Fruit fly (Drosophila melanogaster) whole organism, prepupa: ENCODE measurements around the gene CG6094.

Experiments
- Blimp-1 ChIP-seq: fragments of 200-800 bp; sonication (Bioruptor generic); optimal IDR thresholded peaks from 3 replicates; lab custom pipeline; 2017; ENCODE audit warnings: missing biosample characterization, missing genetic modification characterization, mild to moderate bottlenecking, moderate library complexity, missing genetic modification reagents
- CG10631 ChIP-seq: fragments of 200-800 bp; sonication (Bioruptor generic); optimal IDR thresholded peaks from 2 replicates; lab custom pipeline; 2016; ENCODE audit warnings: missing biosample characterization, missing genetic modification characterization
- CG10669 ChIP-seq: fragments of 200-800 bp; sonication (Bioruptor generic); optimal IDR thresholded peaks from 3 replicates; lab custom pipeline; 2018; ENCODE audit warnings: missing biosample characterization, mild to moderate bottlenecking, missing genetic modification characterization, moderate library complexity
- CG11294 ChIP-seq: fragments of 200-800 bp; sonication (Bioruptor generic); IDR thresholded peaks from 2 replicates; pipeline ENCODE4 v1.3.6; 2022; ENCODE audit warnings: missing biosample characterization, missing genetic modification characterization
- CG11762 ChIP-seq: fragments of 200-800 bp; sonication (Bioruptor generic); optimal IDR thresholded peaks from 3 replicates; lab custom pipeline; 2016; ENCODE audit warnings: missing biosample characterization, missing genetic modification characterization; ENCODE audit not compliant: insufficient read depth
- CG11902 ChIP-seq: fragments of 200-800 bp; sonication (Bioruptor generic); optimal IDR thresholded peaks from 3 replicates; lab custom pipeline; 2016; ENCODE audit warnings: missing biosample characterization, missing genetic modification characterization
- CG1621 ChIP-seq: fragments of 200-800 bp; sonication (Bioruptor generic); optimal IDR thresholded peaks from 3 replicates; lab custom pipeline; 2018; ENCODE audit warnings: missing biosample characterization, mild to moderate bottlenecking, missing genetic modification characterization
- CG16779 ChIP-seq: fragments of 200-800 bp; sonication (Bioruptor generic); optimal IDR thresholded peaks from 3 replicates; lab custom pipeline; 2017; ENCODE audit warnings: missing biosample characterization, mild to moderate bottlenecking, missing genetic modification characterization
- CG3032 ChIP-seq: fragments of 200-800 bp; optimal IDR thresholded peaks from 2 replicates; lab custom pipeline; 2019; ENCODE audit warnings: missing biosample characterization, mild to moderate bottlenecking, missing genetic modification characterization, moderate library complexity
- CG31627 ChIP-seq: fragments of 200-800 bp; sonication (Bioruptor generic); optimal IDR thresholded peaks from 3 replicates; lab custom pipeline; 2016; ENCODE audit warnings: missing biosample characterization, missing genetic modification characterization
- CG32006 ChIP-seq: fragments of 200-800 bp; sonication (Bioruptor generic); optimal IDR thresholded peaks from 3 replicates; lab custom pipeline; 2017; ENCODE audit warnings: missing biosample characterization, mild to moderate bottlenecking, missing genetic modification characterization
- CG34406 ChIP-seq: fragments of 200-800 bp; sonication (Bioruptor generic); optimal IDR thresholded peaks from 3 replicates; lab custom pipeline; 2016; ENCODE audit warnings: missing biosample characterization, missing genetic modification characterization
- CG3919 ChIP-seq: fragments of 200-800 bp; sonication (Bioruptor generic); optimal IDR thresholded peaks from 3 replicates; lab custom pipeline; 2016; ENCODE audit warnings: missing biosample characterization, missing genetic modification characterization
- CG4318 ChIP-seq: fragments of 200-800 bp; sonication (Bioruptor generic); optimal IDR thresholded peaks from 3 replicates; lab custom pipeline; 2017; ENCODE audit warnings: missing biosample characterization, mild to moderate bottlenecking, missing genetic modification characterization
- CG6276 ChIP-seq: fragments of 200-800 bp; sonication (Bioruptor generic); optimal IDR thresholded peaks from 2 replicates; lab custom pipeline; 2017; ENCODE audit warnings: missing biosample characterization, mild to moderate bottlenecking, missing genetic modification characterization
- CG6792 ChIP-seq: fragments of 200-800 bp; sonication (Bioruptor generic); optimal IDR thresholded peaks from 3 replicates; lab custom pipeline; 2016; ENCODE audit warnings: missing biosample characterization, missing genetic modification characterization
- CG6808 ChIP-seq: fragments of 200-800 bp; sonication (Bioruptor generic); optimal IDR thresholded peaks from 3 replicates; lab custom pipeline; 2017; ENCODE audit warnings: missing biosample characterization, missing genetic modification characterization, mild to moderate bottlenecking, moderate library complexity, missing genetic modification reagents
- CG7368 ChIP-seq: fragments of 200-800 bp; sonication (Bioruptor generic); optimal IDR thresholded peaks from 3 replicates; lab custom pipeline; 2016; ENCODE audit warnings: missing biosample characterization, missing genetic modification characterization
- CG8319 ChIP-seq: fragments of 200-800 bp; sonication (Bioruptor generic); optimal IDR thresholded peaks from 3 replicates; lab custom pipeline; 2016; ENCODE audit warnings: missing biosample characterization, missing genetic modification characterization
- CG8632 ChIP-seq: fragments of 200-800 bp; sonication (Bioruptor generic); optimal IDR thresholded peaks from 3 replicates; lab custom pipeline; 2016; ENCODE audit warnings: missing biosample characterization, missing genetic modification characterization
- Eip78C ChIP-seq: fragments of 200-800 bp; sonication (Bioruptor generic); peaks from one replicate; lab custom pipeline; 2016; ENCODE audit warnings: missing biosample characterization, missing genetic modification characterization
- Eip93F ChIP-seq: fragments of 200-800 bp; sonication (Bioruptor generic); optimal IDR thresholded peaks from 2 replicates; lab custom pipeline; 2016; ENCODE audit warnings: missing biosample characterization, mild to moderate bottlenecking, missing genetic modification characterization
- Ets96B ChIP-seq: fragments of 200-800 bp; optimal IDR thresholded peaks from 2 replicates; lab custom pipeline; 2019; ENCODE audit warnings: missing biosample characterization, mild to moderate bottlenecking, missing genetic modification characterization, moderate library complexity
- Gug ChIP-seq: fragments of 200-800 bp; sonication (Bioruptor generic); IDR thresholded peaks from 2 replicates; pipeline ENCODE4 v1.3.6; 2022; ENCODE audit warnings: missing biosample characterization, missing genetic modification characterization
- Hr38 ChIP-seq: sonication (Bioruptor generic); optimal IDR thresholded peaks from 2 replicates; lab custom pipeline; 2016; ENCODE audit warnings: missing biosample characterization, missing genetic modification characterization
- Lpt ChIP-seq: fragments of 200-800 bp; sonication (Bioruptor generic); optimal IDR thresholded peaks from 3 replicates; lab custom pipeline; 2016; ENCODE audit warnings: missing biosample characterization, missing genetic modification characterization
- Met ChIP-seq: fragments of 200-800 bp; sonication (Bioruptor generic); optimal IDR thresholded peaks from 3 replicates; lab custom pipeline; 2016; ENCODE audit warnings: missing biosample characterization, missing genetic modification characterization
- Smox ChIP-seq: fragments of 200-800 bp; sonication (Bioruptor generic); optimal IDR thresholded peaks from 3 replicates; lab custom pipeline; 2016; ENCODE audit warnings: missing biosample characterization, missing genetic modification characterization
- Sox102F ChIP-seq: fragments of 200-800 bp; sonication (Bioruptor generic); optimal IDR thresholded peaks from 2 replicates; lab custom pipeline; 2016; ENCODE audit warnings: missing biosample characterization, mild to moderate bottlenecking, missing genetic modification characterization
- Sox14 ChIP-seq: fragments of 200-800 bp; sonication (Bioruptor generic); optimal IDR thresholded peaks from 3 replicates; lab custom pipeline; 2016; ENCODE audit warnings: missing biosample characterization, missing genetic modification characterization
- Sox15 ChIP-seq: fragments of 200-800 bp; sonication (Bioruptor generic); optimal IDR thresholded peaks from 3 replicates; lab custom pipeline; 2016; ENCODE audit warnings: missing biosample characterization, missing genetic modification characterization
- acj6 ChIP-seq: fragments of 200-800 bp; sonication (Bioruptor generic); optimal IDR thresholded peaks from 3 replicates; lab custom pipeline; 2016; ENCODE audit warnings: missing biosample characterization, missing genetic modification characterization
- dac ChIP-seq: fragments of 200-800 bp; sonication (Bioruptor generic); optimal IDR thresholded peaks from 2 replicates; lab custom pipeline; 2017; ENCODE audit warnings: missing biosample characterization, mild to moderate bottlenecking, missing genetic modification characterization
- dsx ChIP-seq: fragments of 200-800 bp; optimal IDR thresholded peaks from 3 replicates; lab custom pipeline; 2019; ENCODE audit warnings: missing biosample characterization, mild to moderate bottlenecking, missing genetic modification characterization, moderate library complexity; ENCODE audit not compliant: poor library complexity, severe bottlenecking
- eg ChIP-seq: fragments of 200-800 bp; sonication (Bioruptor generic); IDR thresholded peaks from 3 replicates; pipeline ENCODE4 v1.3.6; 2022; ENCODE audit warnings: missing biosample characterization, missing genetic modification characterization
- esn ChIP-seq: fragments of 200-800 bp; sonication (Bioruptor generic); optimal IDR thresholded peaks from 2 replicates; lab custom pipeline; 2016; ENCODE audit warnings: missing biosample characterization, mild to moderate bottlenecking, missing genetic modification characterization, moderate library complexity
- fd59A ChIP-seq: fragments of 200-800 bp; sonication (Bioruptor generic); optimal IDR thresholded peaks from 2 replicates; lab custom pipeline; 2017; ENCODE audit warnings: missing biosample characterization, mild to moderate bottlenecking, missing genetic modification characterization, missing genetic modification reagents
- fd85E ChIP-seq: fragments of 200-800 bp; sonication (Bioruptor generic); optimal IDR thresholded peaks from 3 replicates; lab custom pipeline; 2016; ENCODE audit warnings: missing biosample characterization, missing genetic modification characterization
- fkh ChIP-seq: fragments of 200-800 bp; sonication (Bioruptor generic); optimal IDR thresholded peaks from 3 replicates; lab custom pipeline; 2017; ENCODE audit warnings: missing biosample characterization, mild to moderate bottlenecking, missing genetic modification characterization, moderate library complexity
- net ChIP-seq: fragments of 200-800 bp; sonication (Bioruptor generic); optimal IDR thresholded peaks from 3 replicates; lab custom pipeline; 2016; ENCODE audit warnings: missing biosample characterization, missing genetic modification characterization
- salr ChIP-seq, 2 experiments: fragments of 200-800 bp; sonication (Bioruptor generic); optimal IDR thresholded peaks; 3 replicates each; lab custom pipeline; 2016 to 2018; ENCODE audit warnings: missing biosample characterization in 2 of 2, missing genetic modification characterization in 2 of 2, mild to moderate bottlenecking in 1 of 2
- spab ChIP-seq: fragments of 200-800 bp; sonication (Bioruptor generic); optimal IDR thresholded peaks from 2 replicates; lab custom pipeline; 2017; ENCODE audit warnings: missing biosample characterization, mild to moderate bottlenecking, missing genetic modification characterization, missing genetic modification reagents
- ss ChIP-seq, 2 experiments: fragments of 200-800 bp; sonication (Bioruptor generic); optimal IDR thresholded peaks; 2 replicates in 1 of 2; 3 replicates in 1 of 2; lab custom pipeline; 2017 to 2018; ENCODE audit warnings: mild to moderate bottlenecking in 2 of 2, missing biosample characterization in 2 of 2, missing genetic modification characterization in 2 of 2, moderate library complexity in 1 of 2
- svp ChIP-seq: fragments of 200-800 bp; sonication (Bioruptor generic); peaks from one replicate; lab custom pipeline; 2016; ENCODE audit warnings: missing biosample characterization, missing genetic modification characterization
- vri ChIP-seq: fragments of 200-800 bp; sonication (Bioruptor generic); optimal IDR thresholded peaks from 3 replicates; lab custom pipeline; 2016; ENCODE audit warnings: missing biosample characterization, mild to moderate bottlenecking, missing genetic modification characterization

CG6094 gene

dm6 chr2L:10470211-10470610 is 36.7 kb upstream of the CG6094 start:
- TF ChIP-seq Sox15 (GFP tag; lab: Kevin White, UChicago) (no peak), Eip93F (GFP tag; lab: Kevin White, UChicago) (no peak), Blimp-1 (GFP tag; lab: Kevin White, UChicago) (no peak), Sox14 (no peak), CG3032 (tag; lab: Kevin White, UChicago) (no peak), salr (GFP tag; optimal IDR thresholded peaks at IDR 0.05; lab: Kevin White, UChicago) (no peak), Eip78C (GFP tag; lab: Kevin White, UChicago) (peak; percentile 16), vri (GFP tag; lab: Kevin White, UChicago) (no peak), dsx (GFP tag; lab: Kevin White, UChicago) (peak; percentile 36), Smox (GFP tag; lab: Kevin White, UChicago) (no peak), net (GFP tag; lab: Kevin White, UChicago) (no peak)

- TF ChIP-seq Ets96B (tag; lab: Kevin White, UChicago) = no peak
- TF ChIP-seq Sox15 (GFP tag; lab: Kevin White, UChicago) = no peak
- no peak for TF ChIP-seq CG8632 (GFP tag; lab: Kevin White, UChicago)
- no peak for TF ChIP-seq salr (GFP tag; optimal IDR thresholded peaks at IDR 0.05; lab: Kevin White, UChicago)
- no peak for TF ChIP-seq fd85E
- TF ChIP-seq CG34406 (GFP tag; lab: Kevin White, UChicago) = no peak
- no peak for TF ChIP-seq acj6 (GFP tag; lab: Kevin White, UChicago)
- peak; percentile 69 for TF ChIP-seq fkh (GFP tag; lab: Kevin White, UChicago)
Measured at dm6 chr2L:10472257-10472656, 34.6 kb upstream of the CG6094 start.

dm6 chr2L:10474268-10474678 is 32.6 kb upstream of the CG6094 start, which contains the start of gene RluA-1:
Gene RluA-1, minus strand, starts transcription at chr2L:10474349.
- TF ChIP-seq CG10669 (GFP tag; lab: Kevin White, UChicago) = peak; percentile 98
- peak; percentile 94 to 96 for TF ChIP-seq salr (GFP tag; optimal IDR thresholded peaks at IDR 0.05; lab: Kevin White, UChicago)
- TF ChIP-seq CG6808 (GFP tag; lab: Kevin White, UChicago) = peak; percentile 94
- peak; percentile 86 for TF ChIP-seq CG31627 (GFP tag; lab: Kevin White, UChicago)
- peak; percentile 94 for TF ChIP-seq CG7368 (GFP tag; lab: Kevin White, UChicago)
- TF ChIP-seq Gug (GFP tag; lab: Robert Waterston, UW) = peak; percentile 99
- TF ChIP-seq CG3919 = peak; percentile 97
- peak; percentile 94 for TF ChIP-seq Sox14
- TF ChIP-seq dac (GFP tag; lab: Kevin White, UChicago) = peak; percentile 97
- peak; percentile 96 for TF ChIP-seq fd59A (GFP tag; lab: Kevin White, UChicago)
- TF ChIP-seq Hr38 = peak; percentile 33
- TF ChIP-seq CG1621 (tag; lab: Kevin White, UChicago) = peak; percentile 96
- peak; percentile 93 for TF ChIP-seq CG16779 (tag; lab: Kevin White, UChicago)
- peak; percentile 96 for TF ChIP-seq svp (GFP tag; lab: Kevin White, UChicago)
- peak; percentile 93 to 96 for TF ChIP-seq ss (GFP tag; optimal IDR thresholded peaks at IDR 0.05; lab: Kevin White, UChicago)
- TF ChIP-seq Eip93F (GFP tag; lab: Kevin White, UChicago) = peak; percentile 85
- peak; percentile 97 for TF ChIP-seq CG11762 (GFP tag; lab: Kevin White, UChicago)
- TF ChIP-seq CG4318 (GFP tag; lab: Kevin White, UChicago) = peak; percentile 97
- TF ChIP-seq Eip78C (GFP tag; lab: Kevin White, UChicago) = peak; percentile 99
- peak; percentile 95 for TF ChIP-seq CG6792 (GFP tag; lab: Kevin White, UChicago)
- peak; percentile 97 for TF ChIP-seq acj6 (GFP tag; lab: Kevin White, UChicago)
- TF ChIP-seq CG8319 (GFP tag; lab: Kevin White, UChicago) = peak; percentile 95
- peak; percentile 98 for TF ChIP-seq CG11294 (GFP tag; lab: Robert Waterston, UW)
- peak; percentile 99 for TF ChIP-seq eg (GFP tag; lab: Robert Waterston, UW)
- TF ChIP-seq CG6276 (GFP tag; lab: Kevin White, UChicago) = peak; percentile 99
- peak; percentile 96 for TF ChIP-seq spab
- peak; percentile 78 for TF ChIP-seq fd85E
- TF ChIP-seq Sox15 (GFP tag; lab: Kevin White, UChicago) = peak; percentile 92
- TF ChIP-seq Sox102F (GFP tag; lab: Kevin White, UChicago) = peak; percentile 93
- peak; percentile 85 for TF ChIP-seq Met (GFP tag; lab: Kevin White, UChicago)
- peak; percentile 84 for TF ChIP-seq CG11902 (GFP tag; lab: Kevin White, UChicago)
- TF ChIP-seq esn = peak; percentile 94
- peak; percentile 97 for TF ChIP-seq Lpt (GFP tag; lab: Kevin White, UChicago)
- TF ChIP-seq CG10631 (GFP tag; lab: Kevin White, UChicago) = peak; percentile 98
- TF ChIP-seq CG32006 (GFP tag; lab: Kevin White, UChicago) = peak; percentile 99
- TF ChIP-seq dsx (GFP tag; lab: Kevin White, UChicago) = peak; percentile 96
- TF ChIP-seq Blimp-1 (GFP tag; lab: Kevin White, UChicago) = peak; percentile 82
